Fruit fly (Drosophila melanogaster): ENCODE data around the gene Gr33a.
A peak's percentile ranks its signal among the peaks of the same experiment; 100 is the strongest.

The Gr33a gene

dm6 chr2L:12093652-12094051 is 44.2 kb upstream of the Gr33a start:
- TF ChIP-seq CG8319 (GFP tag; optimal IDR thresholded peaks at IDR 0.05): no peak
- no peak for TF ChIP-seq Met (GFP tag; optimal IDR thresholded peaks at IDR 0.05)
- no peak for TF ChIP-seq net (GFP tag; optimal IDR thresholded peaks at IDR 0.05)
- no peak for TF ChIP-seq CG1621 (tag; optimal IDR thresholded peaks at IDR 0.05)
- no peak for TF ChIP-seq CG7368 (GFP tag; optimal IDR thresholded peaks at IDR 0.05)
- TF ChIP-seq CG11762 (GFP tag; optimal IDR thresholded peaks at IDR 0.05; ENCODE audit: insufficient read depth): no peak
- no peak for TF ChIP-seq CG3919 (GFP tag; optimal IDR thresholded peaks at IDR 0.05)
- TF ChIP-seq cyc (GFP tag; optimal IDR thresholded peaks at IDR 0.05): no peak
- TF ChIP-seq ss (GFP tag; optimal IDR thresholded peaks at IDR 0.05): no peak
- no peak for TF ChIP-seq CG6163 (GFP tag; IDR thresholded peaks at IDR 0.05)
- TF ChIP-seq CG6854 (GFP tag; optimal IDR thresholded peaks at IDR 0.05): no peak
- no peak for TF ChIP-seq CG10631 (GFP tag; optimal IDR thresholded peaks at IDR 0.05)
- no peak for TF ChIP-seq CG4318 (GFP tag; optimal IDR thresholded peaks at IDR 0.05)
- no peak for TF ChIP-seq fd59A (GFP tag; optimal IDR thresholded peaks at IDR 0.05)
- no peak for TF ChIP-seq Hr39 (GFP tag; optimal IDR thresholded peaks at IDR 0.05)
- no peak for TF ChIP-seq Lpt (GFP tag; optimal IDR thresholded peaks at IDR 0.05)
- TF ChIP-seq Sox102F (GFP tag; optimal IDR thresholded peaks at IDR 0.05): no peak
- no peak for TF ChIP-seq CG15336 (GFP tag; IDR thresholded peaks at IDR 0.05)
- TF ChIP-seq acj6 (GFP tag; optimal IDR thresholded peaks at IDR 0.05): no peak
- no peak for TF ChIP-seq svp (GFP tag)

- no peak for TF ChIP-seq CG6276 (GFP tag; optimal IDR thresholded peaks at IDR 0.05)
- TF ChIP-seq lz (GFP tag; optimal IDR thresholded peaks at IDR 0.05): peak; percentile 5
- peak; percentile 60 for TF ChIP-seq Eip78C (GFP tag)
- no peak for TF ChIP-seq Ets21C (GFP tag; optimal IDR thresholded peaks at IDR 0.05)
- TF ChIP-seq CG34406 (GFP tag; optimal IDR thresholded peaks at IDR 0.05): no peak
- TF ChIP-seq acj6 (GFP tag; optimal IDR thresholded peaks at IDR 0.05): no peak
- no peak for TF ChIP-seq CG11762 (GFP tag; optimal IDR thresholded peaks at IDR 0.05; ENCODE audit: insufficient read depth)
- no peak for TF ChIP-seq CG7368 (GFP tag; optimal IDR thresholded peaks at IDR 0.05)
- no peak for TF ChIP-seq CG9139 (GFP tag; optimal IDR thresholded peaks at IDR 0.05)
- no peak for TF ChIP-seq spab (GFP tag; optimal IDR thresholded peaks at IDR 0.05)
- peak; percentile 28 for TF ChIP-seq fkh (GFP tag; optimal IDR thresholded peaks at IDR 0.05)
- peak; percentile 21 for TF ChIP-seq esn (GFP tag; optimal IDR thresholded peaks at IDR 0.05)
- no peak for TF ChIP-seq fd59A (GFP tag; optimal IDR thresholded peaks at IDR 0.05)
Measured at dm6 chr2L:12096396-12096813, 41.4 kb upstream of the Gr33a start, which contains the start of the genes CG6712 and Mt2. TSS of gene CG6712 (minus strand) at chr2L:12096511. TSS of gene Mt2 (plus strand) at chr2L:12096525.

dm6 chr2L:12097698-12098097 is 40.1 kb upstream of the Gr33a start, which contains the start of gene Ced-12:
TSS of gene Ced-12 (plus strand) at chr2L:12097838.
- TF ChIP-seq spab (GFP tag; optimal IDR thresholded peaks at IDR 0.05) (no peak), fkh (GFP tag; optimal IDR thresholded peaks at IDR 0.05) (peak; percentile 45)

- no peak for TF ChIP-seq fkh (GFP tag; optimal IDR thresholded peaks at IDR 0.05)
- peak; percentile 91 for TF ChIP-seq eg (GFP tag; IDR thresholded peaks at IDR 0.05)
- peak; percentile 91 for TF ChIP-seq CG32006 (GFP tag; optimal IDR thresholded peaks at IDR 0.05)
- TF ChIP-seq CG8319 (GFP tag; optimal IDR thresholded peaks at IDR 0.05): peak; percentile 72
- no peak for TF ChIP-seq achi (GFP tag; optimal IDR thresholded peaks at IDR 0.05)
- no peak for TF ChIP-seq Hr4 (GFP tag; optimal IDR thresholded peaks at IDR 0.05)
- peak; percentile 83 for TF ChIP-seq CG8119 (GFP tag; IDR thresholded peaks at IDR 0.05)
- no peak for TF ChIP-seq CG10669 (GFP tag; optimal IDR thresholded peaks at IDR 0.05)
- TF ChIP-seq OdsH (GFP tag; optimal IDR thresholded peaks at IDR 0.05): peak; percentile 87
- TF ChIP-seq fd59A (GFP tag; optimal IDR thresholded peaks at IDR 0.05): peak; percentile 52
- TF ChIP-seq Hr38 (GFP tag; optimal IDR thresholded peaks at IDR 0.05): no peak
- TF ChIP-seq Ets21C (GFP tag; optimal IDR thresholded peaks at IDR 0.05): no peak
- peak; percentile 77; the same call in 1 of the 3 replicates for TF ChIP-seq CG6163 (GFP tag; IDR thresholded peaks at IDR 0.05)
- TF ChIP-seq CG11902 (GFP tag; optimal IDR thresholded peaks at IDR 0.05): peak; percentile 73
- TF ChIP-seq CG6854 (GFP tag; optimal IDR thresholded peaks at IDR 0.05): no peak
- TF ChIP-seq CG3919 (GFP tag; optimal IDR thresholded peaks at IDR 0.05): peak; percentile 84
- peak; percentile 75 for TF ChIP-seq net (GFP tag; optimal IDR thresholded peaks at IDR 0.05)
- TF ChIP-seq Eip78C (GFP tag): peak; percentile 93
- TF ChIP-seq CG6276 (GFP tag; optimal IDR thresholded peaks at IDR 0.05): no peak
- TF ChIP-seq Hr39 (GFP tag; optimal IDR thresholded peaks at IDR 0.05): peak; percentile 82
- no peak for TF ChIP-seq fd85E (GFP tag; optimal IDR thresholded peaks at IDR 0.05)
- TF ChIP-seq CG1621 (tag; optimal IDR thresholded peaks at IDR 0.05): peak; percentile 53
- peak; percentile 68; the same call in 1 of the 2 replicates for TF ChIP-seq CG11294 (GFP tag; IDR thresholded peaks at IDR 0.05)
- peak; percentile 82 for TF ChIP-seq cyc (GFP tag; optimal IDR thresholded peaks at IDR 0.05)
- TF ChIP-seq Met (GFP tag; optimal IDR thresholded peaks at IDR 0.05): no peak
- peak; percentile 78 for TF ChIP-seq CG34406 (GFP tag; optimal IDR thresholded peaks at IDR 0.05)
- TF ChIP-seq Sox15 (GFP tag; optimal IDR thresholded peaks at IDR 0.05): peak; percentile 76
Measured at dm6 chr2L:12103231-12104210, 34.3 kb upstream of the Gr33a start, which contains the start of the genes Patsas and ThrRS. TSS of gene Patsas (minus strand) at chr2L:12103285. TSS of gene ThrRS (plus strand) at chr2L:12103751.

Measured in whole organism, prepupa.